Worm (Caenorhabditis elegans) whole organism, early embryonic: ENCODE data around the gene C34F6.10.

Experiments used
- B0310.2 ChIP-seq: sonication (generic microtip); optimal IDR thresholded peaks from 2 replicates; lab custom pipeline; 2016; ENCODE audit warnings: mild to moderate bottlenecking, missing genetic modification characterization, missing compliant biosample characterization
- F13C5.2 ChIP-seq: sonication (generic microtip); optimal IDR thresholded peaks from 2 replicates; lab custom pipeline; 2017; ENCODE audit warnings: mild to moderate bottlenecking, missing genetic modification characterization, inconsistent platforms, missing compliant biosample characterization
- aly-1 ChIP-seq: sonication (generic microtip); optimal IDR thresholded peaks from 2 replicates; lab custom pipeline; 2016; ENCODE audit warnings: missing genetic modification characterization, missing compliant biosample characterization
- ama-1 ChIP-seq: fragments of 150-350 bp; optimal IDR thresholded peaks from 2 replicates; lab custom pipeline; 2014
- ceh-13 ChIP-seq: fragments of 200-800 bp; sonication (Bioruptor generic); optimal IDR thresholded peaks from 2 replicates; lab custom pipeline; 2018; ENCODE audit warnings: mild to moderate bottlenecking, missing genetic modification characterization, missing compliant biosample characterization
- ceh-36 ChIP-seq: sonication (generic microtip); optimal IDR thresholded peaks from 2 replicates; lab custom pipeline; 2016; ENCODE audit warnings: missing genetic modification characterization, inconsistent platforms, missing compliant biosample characterization
- ets-7 ChIP-seq: sonication (generic microtip); optimal IDR thresholded peaks from 2 replicates; lab custom pipeline; 2016; ENCODE audit warnings: missing genotype, missing genetic modification characterization, missing compliant biosample characterization
- flt-1 ChIP-seq: fragments of 200-800 bp; sonication (Bioruptor generic); IDR thresholded peaks from 2 replicates; pipeline ENCODE4 v1.3.6; 2022; ENCODE audit warnings: missing genetic modification characterization, missing compliant biosample characterization
- hmbx-1 ChIP-seq: sonication (generic microtip); optimal IDR thresholded peaks from 2 replicates; lab custom pipeline; 2016; ENCODE audit warnings: mild to moderate bottlenecking, missing genetic modification characterization, missing compliant biosample characterization
- hmg-4 ChIP-seq: fragments of 200-800 bp; sonication (Bioruptor generic); optimal IDR thresholded peaks from 2 replicates; lab custom pipeline; 2018; ENCODE audit warnings: mild to moderate bottlenecking, missing genetic modification characterization, missing compliant biosample characterization
- hnd-1 ChIP-seq: sonication (generic microtip); optimal IDR thresholded peaks from 2 replicates; lab custom pipeline; 2016; ENCODE audit warnings: missing genetic modification characterization, missing compliant biosample characterization
- pes-1 ChIP-seq: fragments of 200-800 bp; sonication (Bioruptor generic); IDR thresholded peaks from 2 replicates; pipeline ENCODE4 v1.3.6; 2022; ENCODE audit warnings: missing genetic modification reagents, missing genetic modification characterization, missing compliant biosample characterization
- scrt-1 ChIP-seq: fragments of 200-800 bp; sonication (Bioruptor generic); IDR thresholded peaks from 2 replicates; pipeline ENCODE4 v1.3.6; 2022; ENCODE audit warnings: missing genetic modification characterization, missing compliant biosample characterization
- sea-1 ChIP-seq: fragments of 200-800 bp; sonication (Bioruptor generic); conservative IDR thresholded peaks from 2 replicates; pipeline ENCODE4 v1.3.6; 2022; ENCODE audit warnings: missing genetic modification characterization, missing compliant biosample characterization
- tbx-11 ChIP-seq: fragments of 200-800 bp; sonication (Bioruptor generic); IDR thresholded peaks from 2 replicates; pipeline ENCODE4 v1.3.6; 2022; ENCODE audit warnings: missing genetic modification characterization, missing compliant biosample characterization
- tbx-37 ChIP-seq: fragments of 200-800 bp; sonication (Bioruptor generic); conservative IDR thresholded peaks from 2 replicates; pipeline ENCODE4 v1.3.6; 2022; ENCODE audit warnings: missing genetic modification reagents, missing genetic modification characterization, missing compliant biosample characterization
- tra-4 ChIP-seq: sonication (generic microtip); optimal IDR thresholded peaks from 2 replicates; lab custom pipeline; 2017; ENCODE audit warnings: missing genetic modification characterization, missing compliant biosample characterization

The C34F6.10 gene

ce11 chrX:11240585-11241115, at the start of gene C34F6.10:
TSS of gene C34F6.10 (minus strand) at chrX:11240635.
- TF ChIP-seq B0310.2 (tag; lab: Kevin White, UChicago) (no peak), F13C5.2 (tag; lab: Kevin White, UChicago) (no peak), tra-4 (tag; lab: Kevin White, UChicago) (no peak), flt-1 (GFP tag; lab: Robert Waterston, UW) (no peak), pes-1 (GFP tag; lab: Robert Waterston, UW) (no peak), tbx-11 (GFP tag; lab: Robert Waterston, UW) (no peak), hmbx-1 (tag; lab: Kevin White, UChicago) (no peak), ama-1 (lab: Kevin White, UChicago) (no peak), tbx-37 (GFP tag; lab: Robert Waterston, UW) (no peak), ets-7 (tag; lab: Kevin White, UChicago) (no peak), ceh-36 (tag; lab: Kevin White, UChicago) (no peak), hmg-4 (no peak), hnd-1 (tag; lab: Kevin White, UChicago) (no peak), scrt-1 (GFP tag; lab: Robert Waterston, UW) (no peak), ceh-13 (GFP tag; lab: Kevin White, UChicago) (no peak), aly-1 (no peak)

- no peak for TF ChIP-seq ceh-36 (tag; lab: Kevin White, UChicago)
- no peak for TF ChIP-seq hmg-4
- no peak for TF ChIP-seq pes-1 (GFP tag; lab: Robert Waterston, UW)
- TF ChIP-seq aly-1: no peak
- no peak for TF ChIP-seq ceh-13 (GFP tag; lab: Kevin White, UChicago)
- no peak for TF ChIP-seq ama-1 (lab: Kevin White, UChicago)
Observed at ce11 chrX:11289925-11290324, 49.5 kb upstream of the C34F6.10 start.

- no peak for TF ChIP-seq sea-1
- TF ChIP-seq aly-1: no peak
Observed at ce11 chrX:11287617-11288016, 47.2 kb upstream of the C34F6.10 start, which contains the start of gene F38B2.4. TSS of gene F38B2.4 (minus strand) at chrX:11287717.

ce11 chrX:11286246-11286645, 45.8 kb upstream of the C34F6.10 start, which contains the start of gene F38B2.3:
TSS of gene F38B2.3 (minus strand) at chrX:11286346.
- TF ChIP-seq hnd-1 (tag; lab: Kevin White, UChicago) (no peak), sea-1 (no peak), tra-4 (tag; lab: Kevin White, UChicago) (no peak), tbx-11 (GFP tag; lab: Robert Waterston, UW) (no peak), F13C5.2 (tag; lab: Kevin White, UChicago) (no peak), B0310.2 (tag; lab: Kevin White, UChicago) (no peak), flt-1 (GFP tag; lab: Robert Waterston, UW) (no peak), hmbx-1 (tag; lab: Kevin White, UChicago) (no peak), aly-1 (no peak), pes-1 (GFP tag; lab: Robert Waterston, UW) (no peak), scrt-1 (GFP tag; lab: Robert Waterston, UW) (no peak), ets-7 (tag; lab: Kevin White, UChicago) (no peak), hmg-4 (no peak), ceh-13 (GFP tag; lab: Kevin White, UChicago) (no peak), ama-1 (lab: Kevin White, UChicago) (no peak)

- TF ChIP-seq ceh-36 (tag; lab: Kevin White, UChicago): no peak
- TF ChIP-seq tra-4 (tag; lab: Kevin White, UChicago): no peak
- no peak for TF ChIP-seq tbx-11 (GFP tag; lab: Robert Waterston, UW)
- TF ChIP-seq hnd-1 (tag; lab: Kevin White, UChicago): no peak
- no peak for TF ChIP-seq F13C5.2 (tag; lab: Kevin White, UChicago)
- TF ChIP-seq hmg-4: no peak
- no peak for TF ChIP-seq scrt-1 (GFP tag; lab: Robert Waterston, UW)
- no peak for TF ChIP-seq ama-1 (lab: Kevin White, UChicago)
- TF ChIP-seq ets-7 (tag; lab: Kevin White, UChicago): no peak
- no peak for TF ChIP-seq sea-1
- TF ChIP-seq flt-1 (GFP tag; lab: Robert Waterston, UW): no peak
- no peak for TF ChIP-seq pes-1 (GFP tag; lab: Robert Waterston, UW)
- no peak for TF ChIP-seq hmbx-1 (tag; lab: Kevin White, UChicago)
Observed at ce11 chrX:11281148-11281547, 40.7 kb upstream of the C34F6.10 start, which contains the start of gene F38B2.6. TSS of gene F38B2.6 (minus strand) at chrX:11281248.

- no peak for TF ChIP-seq aly-1
- no peak for TF ChIP-seq tra-4 (tag; lab: Kevin White, UChicago)
- no peak for TF ChIP-seq F13C5.2 (tag; lab: Kevin White, UChicago)
Observed at ce11 chrX:11279276-11279675, 38.8 kb upstream of the C34F6.10 start, which contains the start of gene F38B2.2. TSS of gene F38B2.2 (minus strand) at chrX:11279376.

- TF ChIP-seq hnd-1 (tag; lab: Kevin White, UChicago) (no peak), ets-7 (tag; lab: Kevin White, UChicago) (no peak), ama-1 (lab: Kevin White, UChicago) (no peak), ceh-13 (GFP tag; lab: Kevin White, UChicago) (no peak), tra-4 (tag; lab: Kevin White, UChicago) (no peak), ceh-36 (tag; lab: Kevin White, UChicago) (no peak), tbx-37 (GFP tag; lab: Robert Waterston, UW) (no peak), hmbx-1 (tag; lab: Kevin White, UChicago) (no peak), tbx-11 (GFP tag; lab: Robert Waterston, UW) (no peak), hmg-4 (no peak), aly-1 (no peak), sea-1 (no peak), scrt-1 (GFP tag; lab: Robert Waterston, UW) (no peak), flt-1 (GFP tag; lab: Robert Waterston, UW) (no peak)
Observed at ce11 chrX:11270882-11271281, 30.4 kb upstream of the C34F6.10 start, which contains the start of gene ifa-1. TSS of gene ifa-1 (plus strand) at chrX:11271182.
